Worm (Caenorhabditis elegans) whole organism, L1 larva: Measurements from ENCODE around the gene ZK686.6.

Experiments
- alr-1 ChIP-seq: fragments of 200-800 bp; sonication (Bioruptor generic); optimal IDR thresholded peaks from 2 replicates; lab custom pipeline; 2018; ENCODE audit warnings: borderline replicate concordance, mild to moderate bottlenecking, missing genetic modification characterization, missing compliant biosample characterization
- ceh-90 ChIP-seq: sonication (generic microtip); optimal IDR thresholded peaks from 2 replicates; lab custom pipeline; 2016; ENCODE audit warnings: missing genetic modification characterization, missing compliant biosample characterization
- fkh-10 ChIP-seq: sonication (generic microtip); optimal IDR thresholded peaks from 2 replicates; lab custom pipeline; 2017; ENCODE audit warnings: missing biosample characterization, missing genetic modification reagents, missing genetic modification characterization
- pag-3 ChIP-seq: sonication (generic microtip); optimal IDR thresholded peaks from 2 replicates; lab custom pipeline; 2017; ENCODE audit warnings: missing genetic modification characterization, mild to moderate bottlenecking, missing compliant biosample characterization, antibody characterized with exemption, borderline replicate concordance; ENCODE audit not compliant: insufficient read depth
- skn-1 ChIP-seq: fragments of 150-350 bp; optimal IDR thresholded peaks from 2 replicates; lab custom pipeline; 2014; ENCODE audit warnings: missing biosample characterization, missing genetic modification characterization
- snpc-4 ChIP-seq: fragments of 150-350 bp; optimal IDR thresholded peaks from 2 replicates; lab custom pipeline; 2014; ENCODE audit warnings: missing biosample characterization, missing genetic modification characterization
- sox-4 ChIP-seq: sonication (generic microtip); optimal IDR thresholded peaks from 2 replicates; lab custom pipeline; 2016; ENCODE audit warnings: missing genetic modification characterization, missing compliant biosample characterization
- tbx-2 ChIP-seq: sonication (generic microtip); optimal IDR thresholded peaks from 2 replicates; lab custom pipeline; 2016; ENCODE audit warnings: missing genetic modification characterization, missing compliant biosample characterization

ce11 chrIII:7754348-7754747, 18.5 kb downstream of the ZK686.6 start, which contains the start of gene cdh-3:
- TF ChIP-seq ceh-90 = no peak
- TF ChIP-seq fkh-10 (GFP tag; lab: Kevin White, UChicago) = no peak
- TF ChIP-seq sox-4 (tag; lab: Kevin White, UChicago) = no peak
- no peak for TF ChIP-seq skn-1 (tag; lab: Kevin White, UChicago)
- no peak for TF ChIP-seq alr-1 (tag; lab: Kevin White, UChicago)
- no peak for TF ChIP-seq tbx-2 (tag; lab: Kevin White, UChicago)
- no peak for TF ChIP-seq snpc-4 (tag; lab: Kevin White, UChicago)
- TF ChIP-seq pag-3 (tag; lab: Kevin White, UChicago) = no peak
